Worm (Caenorhabditis elegans) whole organism, L1 larva: ENCODE data around the gene srn-1.

Experiments used
- C04F5.9 ChIP-seq: sonication (generic microtip); optimal IDR thresholded peaks from 2 replicates; lab custom pipeline; 2016; ENCODE audit warnings: missing genetic modification characterization, missing compliant biosample characterization
- C16A3.4 ChIP-seq: fragments of 150-350 bp; optimal IDR thresholded peaks from 2 replicates; lab custom pipeline; 2014; ENCODE audit warnings: missing biosample characterization, missing genetic modification characterization
- C34B4.2 ChIP-seq: sonication (generic microtip); optimal IDR thresholded peaks from 2 replicates; lab custom pipeline; 2017; ENCODE audit warnings: mild to moderate bottlenecking, missing genetic modification characterization, missing compliant biosample characterization
- aha-1 ChIP-seq: fragments of 150-350 bp; optimal IDR thresholded peaks from 2 replicates; lab custom pipeline; 2014; ENCODE audit warnings: missing biosample characterization, missing genetic modification characterization
- aly-2 ChIP-seq: fragments of 150-350 bp; optimal IDR thresholded peaks from 2 replicates; lab custom pipeline; 2014; ENCODE audit warnings: missing biosample characterization, missing genetic modification characterization
- ama-1 ChIP-seq: fragments of 150-350 bp; optimal IDR thresholded peaks from 2 replicates; lab custom pipeline; 2014
- blmp-1 ChIP-seq: fragments of 150-350 bp; optimal IDR thresholded peaks from 2 replicates; lab custom pipeline; 2014; ENCODE audit warnings: missing biosample characterization, missing genetic modification characterization
- ceh-88 ChIP-seq: fragments of 200-800 bp; sonication (Bioruptor generic); IDR thresholded peaks from 2 replicates; pipeline ENCODE4 v1.3.6; 2022; ENCODE audit warnings: missing genetic modification characterization, missing compliant biosample characterization
- ces-1 ChIP-seq: fragments of 150-350 bp; optimal IDR thresholded peaks from 2 replicates; lab custom pipeline; 2014; ENCODE audit warnings: missing biosample characterization, missing genetic modification reagents, missing genetic modification characterization
- dsc-1 ChIP-seq: sonication (generic microtip); optimal IDR thresholded peaks from 2 replicates; lab custom pipeline; 2016; ENCODE audit warnings: mild to moderate bottlenecking, missing genetic modification characterization, missing compliant biosample characterization
- egl-13 ChIP-seq: sonication (generic microtip); optimal IDR thresholded peaks from 2 replicates; lab custom pipeline; 2016; ENCODE audit warnings: missing genotype, missing genetic modification reagents, missing genetic modification characterization, missing compliant biosample characterization
- elt-2 ChIP-seq: sonication (generic microtip); optimal IDR thresholded peaks from 2 replicates; lab custom pipeline; 2016; ENCODE audit warnings: missing genetic modification characterization, mild to moderate bottlenecking, inconsistent platforms, missing compliant biosample characterization, missing genetic modification reagents
- elt-3 ChIP-seq, 6 experiments: fragments of 150-350 bp in 1 of 6; sonication (generic microtip); optimal IDR thresholded peaks; 2 replicates each; lab custom pipeline; 2017 to 2018; ENCODE audit warnings: missing biosample characterization in 6 of 6, missing genetic modification characterization in 6 of 6, inconsistent platforms in 1 of 6
- fkh-10 ChIP-seq: sonication (generic microtip); optimal IDR thresholded peaks from 2 replicates; lab custom pipeline; 2017; ENCODE audit warnings: missing biosample characterization, missing genetic modification reagents, missing genetic modification characterization
- fkh-8 ChIP-seq: sonication (generic microtip); optimal IDR thresholded peaks from 2 replicates; lab custom pipeline; 2016; ENCODE audit warnings: mild to moderate bottlenecking, missing genetic modification characterization, missing compliant biosample characterization
- fos-1 ChIP-seq: fragments of 150-350 bp; optimal IDR thresholded peaks from 2 replicates; lab custom pipeline; 2014; ENCODE audit warnings: missing biosample characterization, missing genetic modification characterization
- grh-1 ChIP-seq: fragments of 200-800 bp; sonication (Bioruptor generic); IDR thresholded peaks from 2 replicates; pipeline ENCODE4 v1.3.6; 2022; ENCODE audit warnings: missing genetic modification reagents, missing genetic modification characterization, missing compliant biosample characterization
- hlh-17 ChIP-seq: fragments of 200-800 bp; sonication (Bioruptor generic); optimal IDR thresholded peaks from 2 replicates; lab custom pipeline; 2018; ENCODE audit warnings: missing genetic modification characterization, mild to moderate bottlenecking, missing compliant biosample characterization, moderate library complexity, borderline replicate concordance
- irx-1 ChIP-seq: sonication (generic microtip); optimal IDR thresholded peaks from 2 replicates; lab custom pipeline; 2016; ENCODE audit warnings: missing genetic modification characterization, missing compliant biosample characterization
- lin-14 ChIP-seq: fragments of 200-800 bp; sonication (Bioruptor generic); optimal IDR thresholded peaks from 2 replicates; lab custom pipeline; 2018; ENCODE audit warnings: mild to moderate bottlenecking, missing genetic modification characterization, moderate library complexity, missing compliant biosample characterization
- lin-35 ChIP-seq, 2 experiments: fragments of 150-350 bp; optimal IDR thresholded peaks; 2 replicates each; lab custom pipeline; 2014; ENCODE audit warnings: missing biosample characterization in 2 of 2, missing genetic modification characterization in 2 of 2, missing genetic modification reagents in 2 of 2
- lin-39 ChIP-seq: fragments of 150-350 bp; optimal IDR thresholded peaks from 2 replicates; lab custom pipeline; 2014; ENCODE audit warnings: missing biosample characterization, missing genetic modification reagents, missing genetic modification characterization
- lsy-2 ChIP-seq, 2 experiments: fragments of 150-350 bp; optimal IDR thresholded peaks; 2 replicates each; lab custom pipeline; 2014; ENCODE audit warnings: missing biosample characterization in 2 of 2, missing genetic modification characterization in 2 of 2
- mab-9 ChIP-seq: fragments of 200-800 bp; sonication (Bioruptor generic); IDR thresholded peaks from 2 replicates; pipeline ENCODE4 v1.3.6; 2022; ENCODE audit warnings: missing genetic modification reagents, missing genetic modification characterization, missing compliant biosample characterization
- mdl-1 ChIP-seq, 2 experiments: fragments of 150-350 bp; optimal IDR thresholded peaks; 2 replicates each; lab custom pipeline; 2014 to 2017; ENCODE audit warnings: missing biosample characterization in 2 of 2, missing genetic modification characterization in 2 of 2, inconsistent platforms in 1 of 2
- nhr-19 ChIP-seq: fragments of 200-800 bp; sonication (Bioruptor generic); conservative IDR thresholded peaks from 2 replicates; pipeline ENCODE4 v1.3.6; 2022; ENCODE audit warnings: missing genetic modification characterization, missing compliant biosample characterization
- nhr-20 ChIP-seq: sonication (generic microtip); optimal IDR thresholded peaks from 2 replicates; lab custom pipeline; 2016; ENCODE audit warnings: mild to moderate bottlenecking, missing genetic modification characterization, missing compliant biosample characterization
- nhr-237 ChIP-seq: fragments of 150-350 bp; optimal IDR thresholded peaks from 2 replicates; lab custom pipeline; 2014; ENCODE audit warnings: missing biosample characterization, missing genetic modification characterization
- nhr-28 ChIP-seq: fragments of 150-350 bp; optimal IDR thresholded peaks from 2 replicates; lab custom pipeline; 2014; ENCODE audit warnings: missing biosample characterization, missing genetic modification characterization
- nhr-47 ChIP-seq: sonication (generic microtip); optimal IDR thresholded peaks from 2 replicates; lab custom pipeline; 2016; ENCODE audit warnings: mild to moderate bottlenecking, missing genetic modification characterization, moderate library complexity, missing compliant biosample characterization
- nhr-71 ChIP-seq: sonication (generic microtip); optimal IDR thresholded peaks from 2 replicates; lab custom pipeline; 2016; ENCODE audit warnings: mild to moderate bottlenecking, missing genetic modification characterization, moderate library complexity, missing compliant biosample characterization
- nhr-76 ChIP-seq: sonication (generic microtip); optimal IDR thresholded peaks from 2 replicates; lab custom pipeline; 2017; ENCODE audit warnings: missing biosample characterization, missing genetic modification characterization
- nhr-77 ChIP-seq: fragments of 150-350 bp; optimal IDR thresholded peaks from 2 replicates; lab custom pipeline; 2014; ENCODE audit warnings: missing biosample characterization, missing genetic modification characterization
- nhr-84 ChIP-seq: sonication (generic microtip); optimal IDR thresholded peaks from 2 replicates; lab custom pipeline; 2017; ENCODE audit warnings: missing biosample characterization, missing genetic modification characterization
- nhr-85 ChIP-seq: sonication (generic microtip); peaks from one replicate; lab custom pipeline; 2016; ENCODE audit warnings: missing genetic modification characterization, inconsistent platforms, missing compliant biosample characterization
- nhr-90 ChIP-seq: sonication (generic microtip); optimal IDR thresholded peaks from 2 replicates; lab custom pipeline; 2016; ENCODE audit warnings: mild to moderate bottlenecking, missing genetic modification characterization, missing compliant biosample characterization; ENCODE audit not compliant: poor library complexity
- pax-3 ChIP-seq: fragments of 200-800 bp; sonication (Bioruptor generic); optimal IDR thresholded peaks from 2 replicates; lab custom pipeline; 2018; ENCODE audit warnings: mild to moderate bottlenecking, missing genetic modification characterization, moderate library complexity, missing compliant biosample characterization
- rnt-1 ChIP-seq: sonication (generic microtip); optimal IDR thresholded peaks from 2 replicates; lab custom pipeline; 2016; ENCODE audit warnings: mild to moderate bottlenecking, missing genetic modification characterization, moderate library complexity, missing compliant biosample characterization
- skn-1 ChIP-seq: fragments of 150-350 bp; optimal IDR thresholded peaks from 2 replicates; lab custom pipeline; 2014; ENCODE audit warnings: missing biosample characterization, missing genetic modification characterization
- snu-23 ChIP-seq: sonication (generic microtip); optimal IDR thresholded peaks from 2 replicates; lab custom pipeline; 2016; ENCODE audit warnings: missing genetic modification characterization, missing compliant biosample characterization
- sup-37 ChIP-seq: fragments of 200-800 bp; sonication (Bioruptor generic); optimal IDR thresholded peaks from 2 replicates; lab custom pipeline; 2018; ENCODE audit warnings: mild to moderate bottlenecking, missing genetic modification characterization, missing compliant biosample characterization
- tbx-2 ChIP-seq: sonication (generic microtip); optimal IDR thresholded peaks from 2 replicates; lab custom pipeline; 2016; ENCODE audit warnings: missing genetic modification characterization, missing compliant biosample characterization
- tlp-1 ChIP-seq: fragments of 150-350 bp; optimal IDR thresholded peaks from 2 replicates; lab custom pipeline; 2014; ENCODE audit warnings: missing biosample characterization, missing genetic modification characterization
- unc-130 ChIP-seq: fragments of 150-350 bp; optimal IDR thresholded peaks from 2 replicates; lab custom pipeline; 2017; ENCODE audit warnings: missing biosample characterization, missing genetic modification characterization, inconsistent platforms
- unc-30 ChIP-seq: sonication (generic microtip); optimal IDR thresholded peaks from 2 replicates; lab custom pipeline; 2017; ENCODE audit warnings: missing biosample characterization, missing genetic modification characterization
- unc-62 ChIP-seq: fragments of 150-350 bp; optimal IDR thresholded peaks from 2 replicates; lab custom pipeline; 2014; ENCODE audit warnings: missing biosample characterization, missing genetic modification reagents, missing genetic modification characterization
- unc-86 ChIP-seq: sonication (generic microtip); optimal IDR thresholded peaks from 2 replicates; lab custom pipeline; 2016; ENCODE audit warnings: missing genetic modification characterization, missing compliant biosample characterization
- ztf-11 ChIP-seq, 2 experiments: sonication (generic microtip); optimal IDR thresholded peaks; 2 replicates each; lab custom pipeline; 2016 to 2017; ENCODE audit warnings: missing genetic modification characterization in 2 of 2, missing biosample characterization in 1 of 2, missing compliant biosample characterization in 1 of 2
- ztf-4 ChIP-seq: fragments of 150-350 bp; optimal IDR thresholded peaks from 2 replicates; lab custom pipeline; 2014; ENCODE audit warnings: missing biosample characterization, missing genetic modification characterization

Gene srn-1

DNA sequence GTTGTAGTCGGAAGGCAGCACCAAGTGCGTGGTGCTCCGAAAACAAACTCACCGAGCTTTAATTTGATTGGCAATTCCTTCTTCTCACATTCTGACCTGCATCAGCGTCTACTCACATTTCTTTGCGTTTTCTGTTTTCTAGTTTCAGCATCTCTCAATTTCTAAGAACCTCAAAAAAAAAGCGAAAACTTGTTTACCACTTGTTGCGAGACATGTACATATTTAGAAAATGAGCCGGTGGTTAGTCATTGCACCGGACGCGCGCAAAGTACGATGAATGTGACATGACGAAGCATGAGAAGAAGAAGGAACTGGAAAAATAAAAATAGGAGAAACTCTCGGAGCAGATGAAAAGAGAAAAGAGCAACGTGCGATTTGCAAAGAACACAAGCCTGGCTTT, 41.6 kb downstream of the srn-1 start (continued):
- no peak for TF ChIP-seq aha-1 (tag; lab: Kevin White, UChicago)
- peak; percentile 67 for TF ChIP-seq nhr-47 (tag; lab: Kevin White, UChicago)
- no peak for TF ChIP-seq dsc-1 (tag; lab: Kevin White, UChicago)
- TF ChIP-seq lin-14 (GFP tag; lab: Kevin White, UChicago): peak; percentile 79
- TF ChIP-seq hlh-17: no peak
- TF ChIP-seq lsy-2 (tag; optimal IDR thresholded peaks at IDR 0.05; lab: Kevin White, UChicago): peak in 1 of 2 experiments; percentile 24
- no peak for TF ChIP-seq ztf-11 (tag; optimal IDR thresholded peaks at IDR 0.05; lab: Kevin White, UChicago)
- peak; percentile 71 for TF ChIP-seq egl-13 (tag; lab: Kevin White, UChicago)
- peak; percentile 10 for TF ChIP-seq unc-86 (tag; lab: Kevin White, UChicago)
- no peak for TF ChIP-seq skn-1
- peak; percentile 25 for TF ChIP-seq pax-3 (tag; lab: Kevin White, UChicago)
- no peak for TF ChIP-seq fkh-10 (GFP tag; lab: Kevin White, UChicago)
- no peak for TF ChIP-seq fos-1 (tag; lab: Kevin White, UChicago)
- no peak for TF ChIP-seq unc-62 (GFP tag; lab: Kevin White, UChicago)
- TF ChIP-seq unc-30 (tag; lab: Kevin White, UChicago): no peak
- TF ChIP-seq lin-39 (tag; lab: Kevin White, UChicago): no peak
- TF ChIP-seq nhr-71: peak; percentile 69
- TF ChIP-seq aly-2 (tag; lab: Kevin White, UChicago): no peak

DNA sequence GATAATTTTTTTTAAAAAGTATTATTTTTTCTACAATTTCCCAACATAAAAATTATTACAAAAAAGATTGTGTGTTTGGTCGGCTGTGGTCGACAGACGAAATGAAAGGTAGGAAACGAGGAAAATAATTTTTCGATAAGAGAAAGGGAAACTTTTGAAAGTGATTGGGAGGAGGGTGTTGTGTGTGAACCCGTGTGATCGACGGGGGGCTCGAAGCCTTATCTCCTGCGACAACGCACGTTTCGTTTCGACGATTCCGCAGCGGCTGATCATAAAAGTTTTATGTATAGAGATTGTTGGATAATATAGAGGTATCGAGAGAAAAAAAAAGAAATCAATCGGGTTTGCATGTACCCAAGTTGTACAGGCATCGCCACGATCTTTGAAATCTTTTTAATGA, 43.0 kb downstream of the srn-1 start:
- peak; percentile 57 for TF ChIP-seq nhr-71
- TF ChIP-seq nhr-84 (tag; lab: Kevin White, UChicago): no peak
- peak; percentile 52 for TF ChIP-seq unc-130 (tag; lab: Kevin White, UChicago)
- TF ChIP-seq tlp-1: no peak
- TF ChIP-seq C04F5.9 (tag; lab: Kevin White, UChicago): no peak
- TF ChIP-seq elt-3 (tag; optimal IDR thresholded peaks at IDR 0.05; lab: Kevin White, UChicago): peak in 2 of 6 experiments; percentile 51
- TF ChIP-seq nhr-19 (GFP tag; lab: Robert Waterston, UW): peak; percentile 18; the same call in 1 of the 2 replicates
- TF ChIP-seq blmp-1 (tag; lab: Kevin White, UChicago): peak; percentile 87
- TF ChIP-seq irx-1: no peak
- TF ChIP-seq tbx-2: no peak
- TF ChIP-seq nhr-85 (tag; lab: Kevin White, UChicago): peak; percentile 34
- TF ChIP-seq nhr-77 (tag; lab: Kevin White, UChicago): no peak
- TF ChIP-seq mab-9: no peak
- TF ChIP-seq nhr-20 (tag; lab: Kevin White, UChicago): peak; percentile 65
- no peak for TF ChIP-seq ces-1 (GFP tag; lab: Kevin White, UChicago)
- peak; percentile 24 for TF ChIP-seq rnt-1 (tag; lab: Kevin White, UChicago)
- peak; percentile 88 for TF ChIP-seq elt-2 (tag; lab: Kevin White, UChicago)
- TF ChIP-seq nhr-90 (tag; lab: Kevin White, UChicago): peak; percentile 46
- TF ChIP-seq lin-14 (GFP tag; lab: Kevin White, UChicago): peak; percentile 69
- TF ChIP-seq ztf-11 (tag; optimal IDR thresholded peaks at IDR 0.05; lab: Kevin White, UChicago): no peak
- TF ChIP-seq C34B4.2 (tag; lab: Kevin White, UChicago): no peak
- peak; percentile 23 for TF ChIP-seq snu-23 (GFP tag; lab: Kevin White, UChicago)
- TF ChIP-seq grh-1 (GFP tag; lab: Robert Waterston, UW): no peak
- TF ChIP-seq mdl-1 (tag; optimal IDR thresholded peaks at IDR 0.05; lab: Kevin White, UChicago): peak in 1 of 2 experiments; percentile 14
- TF ChIP-seq, all 84 proteins: peak for 13

ce11 chrV:6240735-6241134, 45.5 kb downstream of the srn-1 start:
- no peak for TF ChIP-seq skn-1
- no peak for TF ChIP-seq rnt-1 (tag; lab: Kevin White, UChicago)
- TF ChIP-seq nhr-19 (GFP tag; lab: Robert Waterston, UW): peak; percentile 45
- no peak for TF ChIP-seq ama-1
- peak; percentile 85 for TF ChIP-seq nhr-77 (tag; lab: Kevin White, UChicago)
- TF ChIP-seq grh-1 (GFP tag; lab: Robert Waterston, UW): no peak
- 0 out of 2 replicates have a peak, but pooled peaks have one; percentile 19 for TF ChIP-seq ceh-88 (GFP tag; lab: Robert Waterston, UW)
- peak; percentile 36 for TF ChIP-seq C16A3.4 (tag; lab: Kevin White, UChicago)
- TF ChIP-seq ces-1 (GFP tag; lab: Kevin White, UChicago): no peak
- TF ChIP-seq nhr-85 (tag; lab: Kevin White, UChicago): peak; percentile 91
- TF ChIP-seq fos-1 (tag; lab: Kevin White, UChicago): no peak
- TF ChIP-seq nhr-84 (tag; lab: Kevin White, UChicago): no peak
- no peak for TF ChIP-seq nhr-76 (tag; lab: Kevin White, UChicago)
- no peak for TF ChIP-seq aly-2 (tag; lab: Kevin White, UChicago)
- no peak for TF ChIP-seq fkh-8 (tag; lab: Kevin White, UChicago)
- TF ChIP-seq unc-86 (tag; lab: Kevin White, UChicago): no peak
- TF ChIP-seq sup-37 (GFP tag; lab: Kevin White, UChicago): no peak
- TF ChIP-seq ztf-4: no peak
- peak; percentile 20 for TF ChIP-seq nhr-237 (tag; lab: Kevin White, UChicago)
- TF ChIP-seq lin-35 (GFP tag; optimal IDR thresholded peaks at IDR 0.05; lab: Kevin White, UChicago): peak in 1 of 2 experiments; percentile 57
- no peak for TF ChIP-seq pax-3 (tag; lab: Kevin White, UChicago)
- no peak for TF ChIP-seq nhr-28 (tag; lab: Kevin White, UChicago)
